Fruit fly (Drosophila melanogaster) whole organism, embryonic: ENCODE data around the gene CG43165.

ENCODE experiments used
- ATbp ChIP-seq: fragments of 200-800 bp; sonication (Bioruptor generic); optimal IDR thresholded peaks from 2 replicates; lab custom pipeline; 2017; ENCODE audit warnings: missing biosample characterization, mild to moderate bottlenecking, missing genetic modification characterization, missing genetic modification reagents
- Atf3 ChIP-seq: fragments of 200-800 bp; sonication (Bioruptor generic); optimal IDR thresholded peaks from 3 replicates; lab custom pipeline; 2016; ENCODE audit warnings: missing biosample characterization, missing genetic modification characterization
- CG10267 ChIP-seq: fragments of 200-800 bp; sonication (Bioruptor generic); optimal IDR thresholded peaks from 2 replicates; lab custom pipeline; 2018; ENCODE audit warnings: missing biosample characterization, mild to moderate bottlenecking, missing genetic modification characterization, moderate library complexity
- CG10321 ChIP-seq: fragments of 200-800 bp; sonication (Bioruptor generic); IDR thresholded peaks from 2 replicates; pipeline ENCODE4 v1.3.6; 2022; ENCODE audit warnings: missing biosample characterization, missing genetic modification characterization
- CG12219 ChIP-seq: fragments of 200-800 bp; sonication (Bioruptor generic); optimal IDR thresholded peaks from 3 replicates; lab custom pipeline; 2018; ENCODE audit warnings: missing biosample characterization, mild to moderate bottlenecking, missing genetic modification characterization
- CG12391 ChIP-seq: fragments of 200-800 bp; sonication (Bioruptor generic); optimal IDR thresholded peaks from 3 replicates; lab custom pipeline; 2018; ENCODE audit warnings: missing biosample characterization, mild to moderate bottlenecking, missing genetic modification characterization, moderate library complexity
- CG12942 ChIP-seq: fragments of 200-800 bp; sonication (Bioruptor generic); optimal IDR thresholded peaks from 3 replicates; lab custom pipeline; 2016; ENCODE audit warnings: missing biosample characterization, missing genetic modification characterization
- CG16863 ChIP-seq: fragments of 200-800 bp; sonication (Bioruptor generic); optimal IDR thresholded peaks from 3 replicates; lab custom pipeline; 2016; ENCODE audit warnings: missing biosample characterization, missing genetic modification characterization
- CG1832 ChIP-seq: fragments of 200-800 bp; sonication (Bioruptor generic); optimal IDR thresholded peaks from 2 replicates; lab custom pipeline; 2017; ENCODE audit warnings: missing biosample characterization, mild to moderate bottlenecking, missing genetic modification characterization, inconsistent platforms
- CG2202 ChIP-seq: fragments of 200-800 bp; sonication (Bioruptor generic); optimal IDR thresholded peaks from 2 replicates; lab custom pipeline; 2018; ENCODE audit warnings: missing biosample characterization, mild to moderate bottlenecking, missing genetic modification characterization
- CG31441 ChIP-seq: fragments of 200-800 bp; sonication (Bioruptor generic); IDR thresholded peaks from 2 replicates; pipeline ENCODE4 v1.3.6; 2022; ENCODE audit warnings: missing biosample characterization, missing genetic modification characterization
- CG33213 ChIP-seq: fragments of 200-800 bp; sonication (Bioruptor generic); optimal IDR thresholded peaks from 3 replicates; lab custom pipeline; 2016; ENCODE audit warnings: missing biosample characterization, missing genetic modification characterization
- CG3407 ChIP-seq: fragments of 200-800 bp; sonication (Bioruptor generic); optimal IDR thresholded peaks from 2 replicates; lab custom pipeline; 2018; ENCODE audit warnings: missing biosample characterization, mild to moderate bottlenecking, missing genetic modification characterization
- CG34422 ChIP-seq: fragments of 200-800 bp; sonication (Bioruptor generic); IDR thresholded peaks from 3 replicates; pipeline ENCODE4 v1.3.6; 2022; ENCODE audit warnings: missing biosample characterization, missing genetic modification characterization
- CG4424 ChIP-seq: fragments of 200-800 bp; sonication (Bioruptor generic); optimal IDR thresholded peaks from 3 replicates; lab custom pipeline; 2016; ENCODE audit warnings: missing biosample characterization, missing genetic modification characterization
- CG6689 ChIP-seq: fragments of 200-800 bp; sonication (Bioruptor generic); IDR thresholded peaks from 2 replicates; pipeline ENCODE4 v1.3.6; 2022; ENCODE audit warnings: missing biosample characterization, missing genetic modification characterization
- CG6791 ChIP-seq: fragments of 200-800 bp; sonication (Bioruptor generic); IDR thresholded peaks from 3 replicates; pipeline ENCODE4 v1.3.6; 2022; ENCODE audit warnings: missing biosample characterization, missing genetic modification characterization; ENCODE audit not compliant: partially characterized antibody
- CG9609 ChIP-seq: fragments of 200-800 bp; sonication (Bioruptor generic); optimal IDR thresholded peaks from 3 replicates; lab custom pipeline; 2016; ENCODE audit warnings: missing biosample characterization, missing genetic modification characterization
- Deaf1 ChIP-seq: fragments of 200-800 bp; optimal IDR thresholded peaks from 3 replicates; lab custom pipeline; 2019; ENCODE audit warnings: missing biosample characterization, mild to moderate bottlenecking, missing genetic modification characterization, moderate library complexity
- Fer2 ChIP-seq: fragments of 200-800 bp; sonication (Bioruptor generic); optimal IDR thresholded peaks from 2 replicates; lab custom pipeline; 2018; ENCODE audit warnings: missing biosample characterization, mild to moderate bottlenecking, missing genetic modification characterization, moderate library complexity
- Mrtf ChIP-seq: fragments of 200-800 bp; sonication (Bioruptor generic); IDR thresholded peaks from 3 replicates; pipeline ENCODE4 v1.3.6; 2022; ENCODE audit warnings: missing biosample characterization, missing genetic modification characterization
- NK7.1 ChIP-seq: fragments of 200-800 bp; sonication (Bioruptor generic); optimal IDR thresholded peaks from 3 replicates; lab custom pipeline; 2016; ENCODE audit warnings: missing biosample characterization, missing genetic modification characterization
- Nf-YB ChIP-seq: fragments of 200-800 bp; sonication (Bioruptor generic); optimal IDR thresholded peaks from 3 replicates; lab custom pipeline; 2019; ENCODE audit warnings: missing biosample characterization, mild to moderate bottlenecking, missing genetic modification characterization, moderate library complexity
- Nf-YC ChIP-seq: fragments of 200-800 bp; optimal IDR thresholded peaks from 3 replicates; lab custom pipeline; 2019; ENCODE audit warnings: missing biosample characterization, mild to moderate bottlenecking, missing genetic modification characterization, moderate library complexity
- Trl ChIP-seq, 3 experiments: fragments of >200 bp in 2 of 3; fragments of 200-800 bp in 1 of 3; sonication (Bioruptor generic) in 1 of 3; optimal IDR thresholded peaks; 2 replicates in 1 of 3; 3 replicates in 2 of 3; lab custom pipeline; 2016 to 2017; ENCODE audit warnings: missing biosample characterization in 1 of 3, missing genetic modification characterization in 1 of 3
- Xrp1 ChIP-seq: fragments of 200-800 bp; sonication (Bioruptor generic); IDR thresholded peaks from 2 replicates; pipeline ENCODE4 v1.3.6; 2022; ENCODE audit warnings: missing biosample characterization, missing genetic modification characterization
- az2 ChIP-seq: fragments of 200-800 bp; sonication (Bioruptor generic); optimal IDR thresholded peaks from 3 replicates; lab custom pipeline; 2016; ENCODE audit warnings: missing biosample characterization, missing genetic modification characterization
- chif ChIP-seq, 2 experiments: fragments of 200-800 bp; sonication (Bioruptor generic); optimal IDR thresholded peaks; 3 replicates each; lab custom pipeline; 2016; ENCODE audit warnings: missing biosample characterization in 2 of 2, missing genetic modification characterization in 2 of 2
- crol ChIP-seq: fragments of 200-800 bp; sonication (Bioruptor generic); IDR thresholded peaks from 2 replicates; pipeline ENCODE4 v1.3.6; 2022; ENCODE audit warnings: missing biosample characterization, missing genetic modification characterization
- ewg ChIP-seq: fragments of 200-800 bp; sonication (Bioruptor generic); optimal IDR thresholded peaks from 3 replicates; lab custom pipeline; 2017; ENCODE audit warnings: mild to moderate bottlenecking, missing biosample characterization, missing genetic modification reagents, missing genetic modification characterization
- jing ChIP-seq: fragments of 200-800 bp; sonication (Bioruptor generic); optimal IDR thresholded peaks from 2 replicates; lab custom pipeline; 2018; ENCODE audit warnings: missing biosample characterization, mild to moderate bottlenecking, missing genetic modification characterization
- nau ChIP-seq: fragments of 200-800 bp; sonication (Bioruptor generic); optimal IDR thresholded peaks from 3 replicates; lab custom pipeline; 2017; ENCODE audit warnings: missing biosample characterization, mild to moderate bottlenecking, missing genetic modification characterization, missing genetic modification reagents
- nmo ChIP-seq: fragments of 200-800 bp; sonication (Bioruptor generic); optimal IDR thresholded peaks from 2 replicates; lab custom pipeline; 2018; ENCODE audit warnings: missing biosample characterization, mild to moderate bottlenecking, missing genetic modification characterization, moderate library complexity
- pan ChIP-seq, 4 experiments: fragments of >200 bp in 3 of 4; fragments of 200-800 bp in 1 of 4; sonication (Bioruptor generic) in 1 of 4; optimal IDR thresholded peaks in 3 of 4; IDR thresholded peaks in 1 of 4; 2 replicates each; pipeline versions ENCODE4 v1.3.6 to Lab custom; 2017 to 2022; ENCODE audit warnings: missing biosample characterization in 2 of 4, missing genetic modification characterization in 2 of 4, mixed read lengths in 1 of 4
- pros ChIP-seq: fragments of 200-800 bp; sonication (Bioruptor generic); optimal IDR thresholded peaks from 3 replicates; lab custom pipeline; 2019; ENCODE audit warnings: missing biosample characterization, mild to moderate bottlenecking, missing genetic modification characterization, moderate library complexity
- row ChIP-seq: fragments of 200-800 bp; sonication (Bioruptor generic); IDR thresholded peaks from 3 replicates; pipeline ENCODE4 v1.3.6; 2022; ENCODE audit warnings: missing biosample characterization, missing genetic modification characterization
- sens ChIP-seq: fragments of 200-800 bp; sonication (Bioruptor generic); peaks from one replicate; lab custom pipeline; 2016; ENCODE audit warnings: missing biosample characterization, missing genetic modification characterization
- seq ChIP-seq: fragments of 200-800 bp; sonication (Bioruptor generic); IDR thresholded peaks from 2 replicates; pipeline ENCODE4 v1.3.6; 2022; ENCODE audit warnings: missing biosample characterization, missing genetic modification characterization
- tap ChIP-seq: fragments of 200-800 bp; optimal IDR thresholded peaks from 3 replicates; lab custom pipeline; 2019; ENCODE audit warnings: missing biosample characterization, mild to moderate bottlenecking, missing genetic modification characterization, moderate library complexity
- vvl ChIP-seq: fragments of 200-800 bp; sonication (Bioruptor generic); IDR thresholded peaks from 2 replicates; pipeline ENCODE4 v1.3.6; 2022; ENCODE audit warnings: missing biosample characterization, missing genetic modification characterization
- zen ChIP-seq: fragments of 200-800 bp; sonication (Bioruptor generic); optimal IDR thresholded peaks from 3 replicates; lab custom pipeline; 2018; ENCODE audit warnings: missing biosample characterization, mild to moderate bottlenecking, missing genetic modification characterization, moderate library complexity
- zf30C ChIP-seq: fragments of 200-800 bp; sonication (Bioruptor generic); optimal IDR thresholded peaks from 3 replicates; lab custom pipeline; 2018; ENCODE audit warnings: missing biosample characterization, mild to moderate bottlenecking, missing genetic modification characterization

CG43165 gene

DNA sequence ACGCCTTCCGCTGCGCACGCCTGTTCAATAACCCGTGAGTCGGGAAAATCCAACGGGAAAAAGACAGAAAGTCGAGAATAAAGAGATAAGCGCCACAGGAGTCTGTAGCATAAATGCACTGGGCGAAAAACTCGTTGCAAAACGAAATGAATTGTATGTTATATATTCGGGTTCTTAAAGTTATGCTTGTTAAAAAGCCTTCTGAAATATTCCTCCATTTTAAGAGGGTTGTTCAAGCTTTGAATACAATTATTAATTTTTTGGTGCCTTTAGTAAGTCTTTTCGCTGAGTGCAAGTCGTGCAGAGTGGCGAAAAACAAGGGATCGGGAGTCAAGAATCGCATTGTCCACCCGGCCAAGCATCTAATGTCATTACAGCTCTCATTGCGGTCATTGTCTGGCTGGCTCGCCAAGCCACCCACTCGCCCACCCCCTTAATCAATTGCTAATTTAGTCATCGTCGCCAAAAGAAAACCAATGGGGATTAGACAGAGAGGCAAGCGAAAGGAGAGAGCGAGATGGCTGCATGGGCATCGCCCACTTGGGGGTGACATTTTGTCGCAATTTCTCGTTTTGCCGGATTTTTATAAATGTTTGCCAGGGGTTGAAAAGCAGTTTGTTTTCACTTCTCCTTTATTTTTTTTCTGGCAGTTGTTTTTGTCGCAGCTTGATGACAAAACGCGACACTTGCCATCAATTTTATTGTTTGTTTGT lies 9.5 kb downstream of the CG43165 start (continued):
- peak; percentile 31 for TF ChIP-seq nmo (GFP tag; lab: Kevin White, UChicago)
- no peak for TF ChIP-seq CG12219 (GFP tag; lab: Kevin White, UChicago)
- TF ChIP-seq tap (tag; lab: Kevin White, UChicago) = peak; percentile 15
- TF ChIP-seq jing (GFP tag; lab: Kevin White, UChicago) = no peak
- TF ChIP-seq CG3407 (GFP tag; lab: Kevin White, UChicago) = no peak
- TF ChIP-seq CG9609 (GFP tag; lab: Kevin White, UChicago) = no peak
- peak; percentile 3 for TF ChIP-seq CG2202 (tag; lab: Kevin White, UChicago)
- TF ChIP-seq CG10267 (tag; lab: Kevin White, UChicago) = peak; percentile 16
- peak in 1 of 2 experiments; percentile 19 for TF ChIP-seq chif (GFP tag; optimal IDR thresholded peaks at IDR 0.05; lab: Kevin White, UChicago)
- TF ChIP-seq ATbp (GFP tag; lab: Kevin White, UChicago) = peak; percentile 5
- TF ChIP-seq CG31441 (GFP tag; lab: Robert Waterston, UW) = 0 out of 2 replicates have a peak, but pooled peaks have one; percentile 25
- TF ChIP-seq CG6791 (GFP tag; lab: Robert Waterston, UW) = no peak
- TF ChIP-seq nau (GFP tag; lab: Kevin White, UChicago) = no peak
- peak; percentile 40 for TF ChIP-seq zen
- peak; percentile 27 for TF ChIP-seq CG12391 (tag; lab: Kevin White, UChicago)
- TF ChIP-seq Xrp1 (GFP tag; lab: Robert Waterston, UW) = peak; percentile 55; the same call in 1 of the 2 replicates
- TF ChIP-seq CG4424 (GFP tag; lab: Kevin White, UChicago) = peak; percentile 2
- peak; percentile 37; the same call in 1 of the 3 replicates for TF ChIP-seq row
- TF ChIP-seq CG34422 (GFP tag; lab: Robert Waterston, UW) = 0 out of 3 replicates have a peak, but pooled peaks have one; percentile 26
- peak; percentile 84 for TF ChIP-seq sens (GFP tag; lab: Kevin White, UChicago)
- peak; percentile 86 for TF ChIP-seq Nf-YB (GFP tag; lab: Kevin White, UChicago)

DNA sequence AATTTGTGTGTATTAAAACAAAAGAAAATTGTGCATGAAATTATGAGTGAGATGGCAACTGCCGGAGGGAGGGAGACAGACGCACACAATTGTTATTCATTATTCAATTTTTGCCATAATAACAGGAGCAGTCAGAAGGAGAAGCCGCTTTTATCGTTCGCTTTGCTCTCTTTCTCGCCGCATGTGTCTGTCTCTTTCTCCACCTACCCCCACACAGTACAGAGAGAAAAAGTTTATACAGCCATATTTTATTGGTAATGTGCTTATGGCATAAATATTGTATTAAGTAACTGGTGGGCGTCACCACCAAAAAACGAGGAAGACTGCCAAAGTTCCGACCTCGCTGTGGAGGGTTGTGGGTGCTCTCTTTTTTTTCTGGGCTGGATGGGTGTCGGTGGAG lies 12.3 kb downstream of the CG43165 start:
- TF ChIP-seq row (no peak), Xrp1 (GFP tag; lab: Robert Waterston, UW) (no peak), Deaf1 (tag; lab: Kevin White, UChicago) (peak; percentile 34), Fer2 (no peak), vvl (peak; percentile 29; the same call in 1 of the 2 replicates), Trl (optimal IDR thresholded peaks at IDR 0.05; lab: Kevin White, UChicago) (peak in 1 of 2 experiments; percentile 5), Trl (GFP tag; optimal IDR thresholded peaks at IDR 0.05; lab: Kevin White, UChicago) (no peak), Nf-YB (GFP tag; lab: Kevin White, UChicago) (peak; percentile 87), CG10321 (GFP tag; lab: Robert Waterston, UW) (peak; percentile 81), Nf-YC (peak; percentile 93), ewg (peak; percentile 31), seq (GFP tag; lab: Robert Waterston, UW) (peak; percentile 74; the same call in 1 of the 2 replicates), jing (GFP tag; lab: Kevin White, UChicago) (no peak), CG12942 (no peak), CG1832 (GFP tag; lab: Kevin White, UChicago) (peak; percentile 45)

DNA sequence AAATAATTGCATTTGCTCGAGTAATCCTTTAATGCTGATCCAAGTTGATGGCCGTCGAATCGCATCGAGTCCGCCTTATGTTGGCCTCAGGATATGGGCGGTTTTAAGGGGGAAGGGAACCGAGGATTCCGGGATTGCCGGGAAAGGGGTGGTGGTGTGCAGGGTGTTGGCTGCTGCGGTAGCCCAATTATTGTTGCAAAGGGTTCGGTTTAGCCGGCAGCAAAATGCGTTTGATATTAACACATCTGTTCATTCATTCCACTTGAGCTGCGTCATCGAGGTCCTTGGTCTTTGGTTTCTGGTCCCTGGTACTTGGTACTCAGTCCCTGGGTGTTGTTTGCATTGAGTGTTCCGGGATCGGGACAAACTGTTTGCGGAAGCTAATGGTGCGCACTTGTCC lies 13.5 kb downstream of the CG43165 start:
- no peak for TF ChIP-seq CG6689 (GFP tag; lab: Robert Waterston, UW)
- TF ChIP-seq pan (optimal IDR thresholded peaks at IDR 0.05; lab: Kevin White, UChicago) = no peak
- no peak for TF ChIP-seq pan (GFP tag; optimal IDR thresholded peaks at IDR 0.05 in 1 of 2, IDR thresholded peaks at IDR 0.05 in 1 of 2)
- 0 out of 3 replicates have a peak, but pooled peaks have one; percentile 11 for TF ChIP-seq Mrtf (GFP tag; lab: Robert Waterston, UW)
- TF ChIP-seq Deaf1 (tag; lab: Kevin White, UChicago) = no peak
- TF ChIP-seq CG16863 (GFP tag; lab: Kevin White, UChicago) = no peak
- TF ChIP-seq pros = peak; percentile 57
- no peak for TF ChIP-seq Atf3 (GFP tag; lab: Kevin White, UChicago)
- TF ChIP-seq NK7.1 (GFP tag; lab: Kevin White, UChicago) = no peak
- no peak for TF ChIP-seq zf30C (GFP tag; lab: Kevin White, UChicago)
- TF ChIP-seq row = no peak
- TF ChIP-seq az2 (GFP tag; lab: Kevin White, UChicago) = no peak
- TF ChIP-seq sens (GFP tag; lab: Kevin White, UChicago) = no peak
- TF ChIP-seq CG33213 = no peak
- TF ChIP-seq crol (GFP tag; lab: Robert Waterston, UW) = peak; percentile 31; the same call in 1 of the 2 replicates
- peak; percentile 50 for TF ChIP-seq tap (tag; lab: Kevin White, UChicago)
